Worm (Caenorhabditis elegans) whole organism, L3 larva: Measurements from ENCODE around the gene slc-30A9.
"Not testable (repeated sequence)": the region's sequence is repeated elsewhere in the genome, so short reads cannot be mapped to it uniquely, and the experiment has no call there.

Source experiments
- ama-1 ChIP-seq: fragments of 150-350 bp; optimal IDR thresholded peaks from 2 replicates; lab custom pipeline; 2018
- jun-1 ChIP-seq: fragments of 150-350 bp; optimal IDR thresholded peaks from 2 replicates; lab custom pipeline; 2014; ENCODE audit warnings: missing biosample characterization, missing genetic modification reagents, missing genetic modification characterization
- nhr-237 ChIP-seq: fragments of 150-350 bp; optimal IDR thresholded peaks from 2 replicates; lab custom pipeline; 2014; ENCODE audit warnings: missing biosample characterization, missing genetic modification characterization
- nhr-43 ChIP-seq: sonication (generic microtip); optimal IDR thresholded peaks from 2 replicates; lab custom pipeline; 2016; ENCODE audit warnings: mild to moderate bottlenecking, missing genetic modification characterization, missing compliant biosample characterization; ENCODE audit not compliant: poor library complexity, severe bottlenecking
- skn-1 ChIP-seq: fragments of 150-350 bp; optimal IDR thresholded peaks from 2 replicates; lab custom pipeline; 2014; ENCODE audit warnings: missing biosample characterization, missing genetic modification characterization

DNA sequence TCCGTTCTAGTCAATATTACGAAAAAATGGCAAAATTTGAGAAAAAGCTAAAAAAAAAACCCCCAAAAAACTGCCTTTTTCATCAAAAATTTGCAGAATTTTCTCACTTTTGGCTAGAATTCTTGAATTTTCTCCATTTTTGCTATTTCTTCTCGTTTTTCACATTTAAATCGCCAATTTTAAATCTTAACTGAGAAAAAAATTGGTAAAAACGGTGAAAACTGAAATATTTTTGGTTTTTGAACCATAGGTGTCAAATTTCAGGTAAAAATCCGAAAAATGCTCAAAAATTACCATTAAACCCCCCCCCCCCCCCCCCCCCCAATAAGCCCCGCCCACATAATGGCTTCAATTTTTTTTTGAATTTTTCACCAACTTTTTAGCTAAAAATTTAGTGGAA, 746 bp upstream of the slc-30A9 start, which contains the start of gene cox-6B:
- TF ChIP-seq jun-1; nhr-43 (tag; lab: Kevin White, UChicago); nhr-237 (tag; lab: Kevin White, UChicago); ama-1 (lab: Kevin White, UChicago); skn-1 (tag; lab: Kevin White, UChicago): not testable (repeated sequence)
